Fruit fly (Drosophila melanogaster) whole organism, embryonic: ENCODE measurements around the gene Dtg.

Experiments
- Adf1 ChIP-seq: fragments of 200-800 bp; sonication (Bioruptor generic); IDR thresholded peaks from 2 replicates; pipeline ENCODE4 v1.3.6; 2022; ENCODE audit warnings: missing biosample characterization, missing genetic modification characterization
- Atf6 ChIP-seq: fragments of 200-800 bp; sonication (Bioruptor generic); IDR thresholded peaks from 2 replicates; pipeline ENCODE4 v1.3.6; 2022; ENCODE audit warnings: missing biosample characterization, missing genetic modification characterization
- Bgb ChIP-seq: fragments of 200-800 bp; sonication (Bioruptor generic); IDR thresholded peaks from 2 replicates; pipeline ENCODE4 v1.3.6; 2022; ENCODE audit warnings: missing biosample characterization, missing genetic modification characterization; ENCODE audit not compliant: partially characterized antibody
- Blimp-1 ChIP-seq: fragments of 200-800 bp; sonication (Bioruptor generic); optimal IDR thresholded peaks from 3 replicates; lab custom pipeline; 2018; ENCODE audit warnings: missing biosample characterization, missing genetic modification characterization, mild to moderate bottlenecking, moderate library complexity, missing genetic modification reagents
- CG10654 ChIP-seq: fragments of 200-800 bp; sonication (Bioruptor generic); optimal IDR thresholded peaks from 2 replicates; lab custom pipeline; 2016; ENCODE audit warnings: missing biosample characterization, missing genetic modification characterization
- CG12299 ChIP-seq: fragments of 200-800 bp; sonication (Bioruptor generic); optimal IDR thresholded peaks from 2 replicates; lab custom pipeline; 2018; ENCODE audit warnings: missing biosample characterization, mild to moderate bottlenecking, missing genetic modification characterization
- CG12659 ChIP-seq: fragments of 200-800 bp; sonication (Bioruptor generic); optimal IDR thresholded peaks from 3 replicates; lab custom pipeline; 2017; ENCODE audit warnings: mild to moderate bottlenecking, missing biosample characterization, missing genetic modification reagents, missing genetic modification characterization
- CG12769 ChIP-seq: fragments of 200-800 bp; sonication (Bioruptor generic); optimal IDR thresholded peaks from 2 replicates; lab custom pipeline; 2019; ENCODE audit warnings: missing biosample characterization, mild to moderate bottlenecking, missing genetic modification characterization, moderate library complexity
- CG14014 ChIP-seq: fragments of 200-800 bp; sonication (Bioruptor generic); IDR thresholded peaks from 2 replicates; pipeline ENCODE4 v1.3.6; 2022; ENCODE audit warnings: missing biosample characterization, missing genetic modification characterization
- CG15479 ChIP-seq: fragments of 200-800 bp; sonication (Bioruptor generic); optimal IDR thresholded peaks from 3 replicates; lab custom pipeline; 2019; ENCODE audit warnings: missing biosample characterization, mild to moderate bottlenecking, missing genetic modification characterization, moderate library complexity
- CG15601 ChIP-seq: fragments of 200-800 bp; sonication (Bioruptor generic); optimal IDR thresholded peaks from 3 replicates; lab custom pipeline; 2019; ENCODE audit warnings: missing biosample characterization, mild to moderate bottlenecking, missing genetic modification characterization, moderate library complexity
- CG16863 ChIP-seq: fragments of 200-800 bp; sonication (Bioruptor generic); optimal IDR thresholded peaks from 3 replicates; lab custom pipeline; 2016; ENCODE audit warnings: missing biosample characterization, missing genetic modification characterization
- CG17186 ChIP-seq: fragments of 200-800 bp; sonication (Bioruptor generic); optimal IDR thresholded peaks from 3 replicates; lab custom pipeline; 2017; ENCODE audit warnings: missing biosample characterization, missing genetic modification reagents, missing genetic modification characterization
- CG17829 ChIP-seq: fragments of 200-800 bp; optimal IDR thresholded peaks from 2 replicates; lab custom pipeline; 2019; ENCODE audit warnings: missing biosample characterization, mild to moderate bottlenecking, missing genetic modification characterization, moderate library complexity
- CG2129 ChIP-seq: fragments of 200-800 bp; sonication (Bioruptor generic); IDR thresholded peaks from 2 replicates; pipeline ENCODE4 v1.3.6; 2022; ENCODE audit warnings: missing biosample characterization, missing genetic modification characterization; ENCODE audit not compliant: partially characterized antibody
- CG2199 ChIP-seq: fragments of 200-800 bp; sonication (Bioruptor generic); IDR thresholded peaks from 3 replicates; pipeline ENCODE4 v1.3.6; 2022; ENCODE audit warnings: missing biosample characterization, missing genetic modification characterization
- CG32772 ChIP-seq: fragments of 200-800 bp; sonication (Bioruptor generic); IDR thresholded peaks from 2 replicates; pipeline ENCODE4 v1.3.6; 2022; ENCODE audit warnings: missing biosample characterization, missing genetic modification characterization
- CG34224 ChIP-seq: fragments of 200-800 bp; sonication (Bioruptor generic); IDR thresholded peaks from 3 replicates; pipeline ENCODE4 v1.3.6; 2022; ENCODE audit warnings: missing biosample characterization, missing genetic modification characterization; ENCODE audit not compliant: partially characterized antibody
- CG5953 ChIP-seq: fragments of 200-800 bp; sonication (Bioruptor generic); IDR thresholded peaks from 2 replicates; pipeline ENCODE4 v1.3.6; 2022; ENCODE audit warnings: missing biosample characterization, missing genetic modification characterization
- CG7372 ChIP-seq: fragments of 200-800 bp; sonication (Bioruptor generic); IDR thresholded peaks from 2 replicates; pipeline ENCODE4 v1.3.6; 2022; ENCODE audit warnings: missing biosample characterization, missing genetic modification characterization
- CG7556 ChIP-seq: fragments of 200-800 bp; sonication (Bioruptor generic); optimal IDR thresholded peaks from 2 replicates; lab custom pipeline; 2017; ENCODE audit warnings: missing biosample characterization, mild to moderate bottlenecking, missing genetic modification characterization
- CG7839 ChIP-seq: fragments of 200-800 bp; sonication (Bioruptor generic); optimal IDR thresholded peaks from 3 replicates; lab custom pipeline; 2018; ENCODE audit warnings: missing biosample characterization, mild to moderate bottlenecking, missing genetic modification characterization, moderate library complexity
- CG7987 ChIP-seq: fragments of 200-800 bp; sonication (Bioruptor generic); optimal IDR thresholded peaks from 2 replicates; lab custom pipeline; 2018; ENCODE audit warnings: missing biosample characterization, mild to moderate bottlenecking, missing genetic modification characterization, moderate library complexity
- CG9932 ChIP-seq: fragments of 200-800 bp; sonication (Bioruptor generic); IDR thresholded peaks from 2 replicates; pipeline ENCODE4 v1.3.6; 2022; ENCODE audit warnings: missing biosample characterization, missing genetic modification characterization
- Dfd ChIP-seq, 2 experiments: fragments of >200 bp; optimal IDR thresholded peaks; 2 replicates each; lab custom pipeline; 2017; ENCODE audit warnings: missing biosample characterization in 2 of 2, missing genetic modification characterization in 2 of 2
- Ets97D ChIP-seq: fragments of 200-800 bp; sonication (Bioruptor generic); optimal IDR thresholded peaks from 3 replicates; lab custom pipeline; 2016; ENCODE audit warnings: missing biosample characterization, missing genetic modification characterization
- Fer3 ChIP-seq: fragments of 200-800 bp; sonication (Bioruptor generic); optimal IDR thresholded peaks from 2 replicates; lab custom pipeline; 2018; ENCODE audit warnings: missing biosample characterization, mild to moderate bottlenecking, missing genetic modification characterization, moderate library complexity
- H2.0 ChIP-seq: fragments of 200-800 bp; sonication (Bioruptor generic); IDR thresholded peaks from 2 replicates; pipeline ENCODE4 v1.3.6; 2022; ENCODE audit warnings: missing biosample characterization, missing genetic modification characterization
- Mad ChIP-seq: fragments of 200-800 bp; sonication (Bioruptor generic); optimal IDR thresholded peaks from 2 replicates; lab custom pipeline; 2016; ENCODE audit warnings: missing biosample characterization, missing genetic modification characterization
- NFAT ChIP-seq: fragments of 200-800 bp; sonication (Bioruptor generic); IDR thresholded peaks from 2 replicates; pipeline ENCODE4 v1.3.6; 2022; ENCODE audit warnings: missing biosample characterization, missing genetic modification characterization
- Neu2 ChIP-seq: fragments of 200-800 bp; sonication (Bioruptor generic); optimal IDR thresholded peaks from 3 replicates; lab custom pipeline; 2016; ENCODE audit warnings: missing biosample characterization, missing genetic modification characterization, borderline replicate concordance
- Oli ChIP-seq: fragments of 200-800 bp; sonication (Bioruptor generic); optimal IDR thresholded peaks from 2 replicates; lab custom pipeline; 2018; ENCODE audit warnings: missing biosample characterization, mild to moderate bottlenecking, missing genetic modification characterization, moderate library complexity
- Ptx1 ChIP-seq: fragments of 200-800 bp; sonication (Bioruptor generic); IDR thresholded peaks from 2 replicates; pipeline ENCODE4 v1.3.6; 2022; ENCODE audit warnings: missing biosample characterization, missing genetic modification characterization
- Scr ChIP-seq: fragments of 200-800 bp; sonication (Bioruptor generic); IDR thresholded peaks from 2 replicates; pipeline ENCODE4 v1.3.6; 2022; ENCODE audit warnings: missing biosample characterization, missing genetic modification characterization; ENCODE audit not compliant: partially characterized antibody
- Ssrp ChIP-seq: fragments of 200-800 bp; sonication (Bioruptor generic); optimal IDR thresholded peaks from 2 replicates; lab custom pipeline; 2018; ENCODE audit warnings: missing biosample characterization, mild to moderate bottlenecking, missing genetic modification characterization, moderate library complexity
- al ChIP-seq: fragments of 200-800 bp; sonication (Bioruptor generic); IDR thresholded peaks from 2 replicates; pipeline ENCODE4 v1.3.6; 2022; ENCODE audit warnings: missing biosample characterization, missing genetic modification characterization
- cato ChIP-seq: fragments of 200-800 bp; sonication (Bioruptor generic); optimal IDR thresholded peaks from 2 replicates; lab custom pipeline; 2016; ENCODE audit warnings: missing biosample characterization, missing genetic modification characterization, borderline replicate concordance
- chif ChIP-seq, 2 experiments: fragments of 200-800 bp; sonication (Bioruptor generic); optimal IDR thresholded peaks; 3 replicates each; lab custom pipeline; 2016; ENCODE audit warnings: missing biosample characterization in 2 of 2, missing genetic modification characterization in 2 of 2
- chn ChIP-seq: fragments of 200-800 bp; sonication (Bioruptor generic); optimal IDR thresholded peaks from 2 replicates; lab custom pipeline; 2016; ENCODE audit warnings: missing biosample characterization, missing genetic modification characterization
- crp ChIP-seq, 2 experiments: fragments of 200-800 bp; sonication (Bioruptor generic); optimal IDR thresholded peaks; 2 replicates in 1 of 2; 3 replicates in 1 of 2; lab custom pipeline; 2017; ENCODE audit warnings: missing biosample characterization in 2 of 2, missing genetic modification characterization in 2 of 2, mild to moderate bottlenecking in 1 of 2, moderate library complexity in 1 of 2
- gce ChIP-seq: fragments of 200-800 bp; sonication (Bioruptor generic); IDR thresholded peaks from 3 replicates; pipeline ENCODE4 v1.3.6; 2022; ENCODE audit warnings: missing biosample characterization, missing genetic modification characterization
- inv ChIP-seq: fragments of 200-800 bp; sonication (Bioruptor generic); IDR thresholded peaks from 2 replicates; pipeline ENCODE4 v1.3.6; 2022; ENCODE audit warnings: missing biosample characterization, missing genetic modification characterization; ENCODE audit not compliant: partially characterized antibody
- knrl ChIP-seq: fragments of 200-800 bp; sonication (Bioruptor generic); IDR thresholded peaks from 3 replicates; pipeline ENCODE4 v1.3.6; 2022; ENCODE audit warnings: missing biosample characterization, missing genetic modification characterization; ENCODE audit not compliant: partially characterized antibody
- lilli ChIP-seq: fragments of 200-800 bp; sonication (Bioruptor generic); optimal IDR thresholded peaks from 3 replicates; lab custom pipeline; 2016; ENCODE audit warnings: missing biosample characterization, missing genetic modification characterization
- pnt ChIP-seq: fragments of 200-800 bp; sonication (Bioruptor generic); optimal IDR thresholded peaks from 3 replicates; lab custom pipeline; 2016; ENCODE audit warnings: missing biosample characterization, missing genetic modification characterization
- ro ChIP-seq: fragments of 200-800 bp; sonication (Bioruptor generic); IDR thresholded peaks from 2 replicates; pipeline ENCODE4 v1.3.6; 2022; ENCODE audit warnings: missing biosample characterization, missing genetic modification characterization
- row ChIP-seq: fragments of 200-800 bp; sonication (Bioruptor generic); IDR thresholded peaks from 3 replicates; pipeline ENCODE4 v1.3.6; 2022; ENCODE audit warnings: missing biosample characterization, missing genetic modification characterization
- run ChIP-seq: fragments of 200-800 bp; sonication (Bioruptor generic); optimal IDR thresholded peaks from 3 replicates; lab custom pipeline; 2018; ENCODE audit warnings: missing biosample characterization, mild to moderate bottlenecking, missing genetic modification characterization
- sob ChIP-seq: fragments of 200-800 bp; sonication (Bioruptor generic); IDR thresholded peaks from 2 replicates; pipeline ENCODE4 v1.3.6; 2022; ENCODE audit warnings: missing biosample characterization, missing genetic modification characterization
- zfh2 ChIP-seq: fragments of 200-800 bp; sonication (Bioruptor generic); optimal IDR thresholded peaks from 2 replicates; lab custom pipeline; 2016; ENCODE audit warnings: missing biosample characterization, missing genetic modification characterization

The Dtg gene

dm6 chr3R:12630369-12630768 is 17.5 kb upstream of the Dtg start, which contains the start of gene Not10 (continued):
- TF ChIP-seq CG34224 (peak; percentile 77), CG12769 (no peak), chif (GFP tag; optimal IDR thresholded peaks at IDR 0.05; lab: Kevin White, UChicago) (no peak), Ptx1 (GFP tag; lab: Robert Waterston, UW) (peak; percentile 60), Fer3 (tag; lab: Kevin White, UChicago) (peak; percentile 9), chn (GFP tag; lab: Kevin White, UChicago) (no peak), Ssrp (tag; lab: Kevin White, UChicago) (peak; percentile 34), CG10654 (GFP tag; lab: Kevin White, UChicago) (peak; percentile 10), NFAT (GFP tag; lab: Robert Waterston, UW) (no peak), CG9932 (peak; percentile 74), cato (no peak), knrl (peak; percentile 75), Bgb (peak; percentile 43; the same call in 1 of the 2 replicates), Ets97D (GFP tag; lab: Kevin White, UChicago) (no peak), Oli (no peak), CG12299 (tag; lab: Kevin White, UChicago) (peak; percentile 65), CG17829 (peak; percentile 62), CG7987 (GFP tag; lab: Kevin White, UChicago) (no peak), CG15601 (tag; lab: Kevin White, UChicago) (peak; percentile 65), CG32772 (GFP tag; lab: Robert Waterston, UW) (no peak), CG2129 (GFP tag; lab: Robert Waterston, UW) (peak; percentile 52; the same call in 1 of the 2 replicates), CG12659 (GFP tag; lab: Kevin White, UChicago) (peak; percentile 76), gce (GFP tag; lab: Robert Waterston, UW) (no peak), ro (GFP tag; lab: Robert Waterston, UW) (no peak), Mad (GFP tag; lab: Kevin White, UChicago) (no peak), Dfd (GFP tag; optimal IDR thresholded peaks at IDR 0.05; lab: Kevin White, UChicago) (no peak), crp (GFP tag; optimal IDR thresholded peaks at IDR 0.05; lab: Kevin White, UChicago) (peak in 1 of 2 experiments; percentile 8), run (tag; lab: Kevin White, UChicago) (no peak), CG7372 (GFP tag; lab: Robert Waterston, UW) (peak; percentile 32; the same call in 1 of the 2 replicates), sob (GFP tag; lab: Robert Waterston, UW) (0 out of 2 replicates have a peak, but pooled peaks have one; percentile 43), CG16863 (GFP tag; lab: Kevin White, UChicago) (no peak), pnt (GFP tag; lab: Kevin White, UChicago) (no peak), H2.0 (GFP tag; lab: Robert Waterston, UW) (no peak), Blimp-1 (no peak), row (peak; percentile 79), zfh2 (GFP tag; lab: Kevin White, UChicago) (peak; percentile 18), Adf1 (GFP tag; lab: Robert Waterston, UW) (0 out of 2 replicates have a peak, but pooled peaks have one; percentile 20), Atf6 (GFP tag; lab: Robert Waterston, UW) (no peak), CG7839 (tag; lab: Kevin White, UChicago) (no peak), CG15479 (GFP tag; lab: Kevin White, UChicago) (no peak), CG14014 (0 out of 2 replicates have a peak, but pooled peaks have one; percentile 9), lilli (peak; percentile 36), Neu2 (no peak), CG2199 (no peak), al (no peak), CG7556 (GFP tag; lab: Kevin White, UChicago) (no peak), inv (GFP tag; lab: Robert Waterston, UW) (peak; percentile 61), CG17186 (GFP tag; lab: Kevin White, UChicago) (no peak), CG5953 (GFP tag; lab: Robert Waterston, UW) (no peak), Scr (GFP tag; lab: Robert Waterston, UW) (peak; percentile 78)
